Worm (Caenorhabditis elegans): ENCODE data around the gene Y105C5A.10.

Y105C5A.10 gene

DNA sequence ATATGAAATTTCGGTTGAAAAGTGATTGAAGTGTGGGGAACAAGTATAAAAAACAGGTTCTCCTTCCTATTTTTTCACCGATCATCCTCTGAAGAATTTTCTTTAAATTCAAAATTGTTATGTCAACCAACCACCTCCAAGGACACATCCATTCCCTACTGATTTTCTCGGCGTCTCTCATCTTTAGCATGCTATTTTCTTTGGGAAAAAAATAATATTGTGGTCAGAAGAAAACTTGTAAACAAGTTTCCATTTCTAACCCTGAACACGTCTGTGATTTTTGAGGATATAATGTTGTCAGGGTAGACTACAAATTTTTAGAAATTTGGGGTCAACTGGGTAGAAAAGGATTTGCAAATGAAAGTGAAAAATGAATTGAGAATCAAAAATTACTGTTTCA, 17.9 kb upstream of the Y105C5A.10 start:
- TF ChIP-seq unc-39 (tag; optimal IDR thresholded peaks at IDR 0.05) (no peak), sptf-1 (tag; optimal IDR thresholded peaks at IDR 0.05) (no peak), drap-1 (GFP tag; optimal IDR thresholded peaks at IDR 0.05) (no peak), ces-1 (GFP tag; optimal IDR thresholded peaks at IDR 0.05) (no peak), lsy-2 (tag; optimal IDR thresholded peaks at IDR 0.05) (no peak), bed-3 (GFP tag; optimal IDR thresholded peaks at IDR 0.05) (no peak), lin-32 (GFP tag; optimal IDR thresholded peaks at IDR 0.05) (no peak), mep-1 (tag; optimal IDR thresholded peaks at IDR 0.05) (no peak), nhr-2 (tag; optimal IDR thresholded peaks at IDR 0.05) (no peak)

DNA sequence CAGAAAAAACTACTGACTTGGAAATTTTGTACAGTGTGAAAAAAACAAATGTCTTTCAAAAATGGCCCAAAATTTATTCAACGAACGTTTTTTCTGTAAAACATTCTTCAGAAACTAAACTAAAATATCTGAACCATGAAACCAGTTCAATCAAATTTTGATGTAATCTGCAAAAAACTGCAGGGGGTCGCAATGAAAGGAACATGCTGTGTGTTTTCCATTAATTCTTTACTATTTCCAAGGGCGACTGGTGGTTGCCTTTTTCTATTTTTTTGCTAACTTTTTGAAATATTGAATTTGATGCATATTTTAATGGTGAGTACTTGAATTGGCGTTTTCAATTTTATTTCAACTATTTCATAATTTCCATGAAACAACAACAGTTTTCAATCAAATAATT, 4.3 kb upstream of the Y105C5A.10 start, which contains the start of gene Y105C5A.9:
TSS of gene Y105C5A.9 (plus strand) at position 301 of the 400 bp plus-strand sequence.
- TF ChIP-seq snpc-4 (tag; optimal IDR thresholded peaks at IDR 0.05) (no peak), lsy-2 (tag; optimal IDR thresholded peaks at IDR 0.05) (no peak), bed-3 (GFP tag; optimal IDR thresholded peaks at IDR 0.05) (no peak), drap-1 (GFP tag; optimal IDR thresholded peaks at IDR 0.05) (no peak), ceh-83 (GFP tag; optimal IDR thresholded peaks at IDR 0.05) (no peak), unc-62 (GFP tag; optimal IDR thresholded peaks at IDR 0.05) (no peak), mls-2 (tag; optimal IDR thresholded peaks at IDR 0.05) (no peak), ztf-11 (tag; optimal IDR thresholded peaks at IDR 0.05) (no peak), flh-1 (GFP tag; optimal IDR thresholded peaks at IDR 0.05) (no peak), nhr-12 (tag; optimal IDR thresholded peaks at IDR 0.05) (no peak), ceh-39 (tag; optimal IDR thresholded peaks at IDR 0.05) (no peak), blmp-1 (tag; optimal IDR thresholded peaks at IDR 0.05) (no peak), ham-2 (GFP tag; optimal IDR thresholded peaks at IDR 0.05) (no peak), nhr-28 (tag; optimal IDR thresholded peaks at IDR 0.05) (no peak)

DNA sequence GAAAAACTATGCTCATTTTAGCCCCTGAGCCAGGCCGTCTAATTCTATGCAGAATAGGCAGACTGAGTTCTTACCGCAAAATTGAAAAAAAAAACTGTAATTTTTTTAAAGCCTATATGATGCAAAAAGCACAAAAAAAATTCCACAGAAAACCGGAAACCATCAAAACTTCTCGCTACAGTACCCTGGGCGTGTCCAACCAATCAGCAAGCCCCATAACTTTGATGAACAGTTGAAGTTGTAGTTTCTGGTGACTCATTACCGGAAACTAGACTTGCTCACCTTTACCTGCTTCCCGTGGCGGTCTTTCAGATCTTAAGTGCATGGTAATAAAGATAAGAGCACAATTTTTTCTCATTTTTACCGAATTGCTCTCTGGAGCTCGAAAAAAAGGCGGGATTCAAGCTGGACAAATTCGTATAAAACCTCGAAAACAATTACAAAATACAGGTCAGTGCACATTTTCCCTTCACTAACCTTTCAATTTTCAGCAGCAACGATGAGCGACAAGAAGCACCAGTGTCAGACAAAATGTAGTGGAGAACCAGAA, 1.2 kb upstream of the Y105C5A.10 start, which contains the start of gene Y105C5A.1274:
TSS of gene Y105C5A.1274 (plus strand) at position 500 of the 550 bp plus-strand sequence.
- peak; percentile 23 for TF ChIP-seq lsy-2 (tag; optimal IDR thresholded peaks at IDR 0.05)

DNA sequence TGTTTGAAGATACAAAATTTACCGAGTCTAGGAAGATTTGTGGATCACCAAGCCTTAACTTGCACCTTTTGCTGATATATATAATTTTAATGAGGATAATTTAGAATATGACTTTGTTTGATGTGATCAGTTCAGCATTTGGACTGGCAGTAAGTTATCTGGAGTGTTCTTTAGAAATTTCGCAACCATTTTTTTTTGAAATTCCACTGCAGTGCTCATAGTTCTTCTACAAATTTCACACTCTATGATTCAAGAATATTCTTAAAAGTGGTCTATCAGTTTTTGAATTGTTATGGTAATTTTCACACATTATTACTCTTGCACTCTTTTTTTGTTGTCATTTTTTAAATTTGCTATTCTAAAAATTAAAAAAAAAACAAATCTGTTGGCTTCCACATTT, 3.7 kb downstream of the Y105C5A.10 start:
- no peak for TF ChIP-seq M03D4.4 (tag; optimal IDR thresholded peaks at IDR 0.05)
- TF ChIP-seq drap-1 (GFP tag; optimal IDR thresholded peaks at IDR 0.05): no peak
- no peak for TF ChIP-seq nhr-76 (tag; optimal IDR thresholded peaks at IDR 0.05)
- no peak for TF ChIP-seq nhr-12 (tag; optimal IDR thresholded peaks at IDR 0.05)
- no peak for TF ChIP-seq tbx-8 (GFP tag; optimal IDR thresholded peaks at IDR 0.05)
- TF ChIP-seq mab-5 (tag; optimal IDR thresholded peaks at IDR 0.05): no peak
- no peak for TF ChIP-seq nhr-237 (tag; optimal IDR thresholded peaks at IDR 0.05)
- TF ChIP-seq snpc-4 (tag; optimal IDR thresholded peaks at IDR 0.05): no peak
- TF ChIP-seq mep-1 (tag; optimal IDR thresholded peaks at IDR 0.05): no peak
- TF ChIP-seq unc-39 (tag; optimal IDR thresholded peaks at IDR 0.05): no peak
- TF ChIP-seq unc-120 (tag; optimal IDR thresholded peaks at IDR 0.05; ENCODE audit: poor library complexity, severe bottlenecking): no peak
- no peak for TF ChIP-seq cnd-1 (tag; optimal IDR thresholded peaks at IDR 0.05)
- TF ChIP-seq bed-3 (GFP tag; optimal IDR thresholded peaks at IDR 0.05): no peak
- no peak for TF ChIP-seq lin-32 (GFP tag; optimal IDR thresholded peaks at IDR 0.05)
- TF ChIP-seq blmp-1 (tag; optimal IDR thresholded peaks at IDR 0.05): no peak
- no peak for TF ChIP-seq sem-2 (GFP tag; optimal IDR thresholded peaks at IDR 0.05)
- TF ChIP-seq hlh-1 (tag; optimal IDR thresholded peaks at IDR 0.05): no peak
- no peak for TF ChIP-seq unc-62 (GFP tag; optimal IDR thresholded peaks at IDR 0.05)
- no peak for TF ChIP-seq nhr-28 (tag; optimal IDR thresholded peaks at IDR 0.05)
- no peak for TF ChIP-seq ztf-11 (tag; optimal IDR thresholded peaks at IDR 0.05)

DNA sequence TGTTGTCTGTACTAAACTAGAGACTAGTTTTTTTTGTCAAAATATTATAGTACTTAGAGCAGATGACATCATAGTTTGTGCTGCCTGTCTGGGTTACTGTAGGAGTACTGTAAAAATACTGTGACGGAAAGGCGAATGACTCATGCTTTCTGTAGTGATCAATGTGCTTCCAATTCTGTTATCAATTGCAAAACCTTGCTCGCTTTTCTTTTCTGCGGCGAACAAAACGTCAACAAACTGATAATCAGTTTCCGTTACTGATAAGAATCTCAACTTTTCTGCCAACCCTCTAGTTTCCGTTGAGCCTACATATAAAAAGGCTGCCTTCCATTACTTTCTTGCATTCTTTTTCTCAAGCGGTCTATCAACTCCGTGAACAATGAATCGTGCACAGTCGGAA, 5.3 kb downstream of the Y105C5A.10 start, which contains the start of gene Y105C5A.13:
TSS of gene Y105C5A.13 (plus strand) at position 380 of the 400 bp plus-strand sequence.
- no peak for TF ChIP-seq sptf-1 (tag; optimal IDR thresholded peaks at IDR 0.05)
- no peak for TF ChIP-seq nhr-28 (tag; optimal IDR thresholded peaks at IDR 0.05)
- no peak for TF ChIP-seq pha-4 (tag; optimal IDR thresholded peaks at IDR 0.05)
- no peak for TF ChIP-seq mep-1 (tag; optimal IDR thresholded peaks at IDR 0.05)
- no peak for TF ChIP-seq unc-62 (GFP tag; optimal IDR thresholded peaks at IDR 0.05)
- no peak for TF ChIP-seq ham-2 (GFP tag; optimal IDR thresholded peaks at IDR 0.05)
- no peak for TF ChIP-seq sem-2 (GFP tag; optimal IDR thresholded peaks at IDR 0.05)
- TF ChIP-seq mls-2 (tag; optimal IDR thresholded peaks at IDR 0.05): no peak
- TF ChIP-seq ces-1 (GFP tag; optimal IDR thresholded peaks at IDR 0.05): no peak
